Worm (Caenorhabditis elegans) whole organism, midembryonic: ENCODE results near the gene nas-8.

Experiments used
- T22C8.4 ChIP-seq: fragments of 200-800 bp; sonication (Bioruptor generic); IDR thresholded peaks from 2 replicates; pipeline ENCODE4 v1.3.6; 2022; ENCODE audit warnings: missing genetic modification characterization, missing compliant biosample characterization
- cog-1 ChIP-seq: sonication (generic microtip); optimal IDR thresholded peaks from 2 replicates; lab custom pipeline; 2016; ENCODE audit warnings: missing genetic modification characterization, missing compliant biosample characterization
- flt-1 ChIP-seq: fragments of 200-800 bp; sonication (Bioruptor generic); IDR thresholded peaks from 2 replicates; pipeline ENCODE4 v1.3.6; 2022; ENCODE audit warnings: missing genetic modification characterization, missing compliant biosample characterization
- klf-2 ChIP-seq: fragments of 200-800 bp; sonication (Bioruptor generic); conservative IDR thresholded peaks from 2 replicates; pipeline ENCODE4 v1.3.6; 2022; ENCODE audit warnings: missing genetic modification reagents, missing genetic modification characterization, missing compliant biosample characterization
- med-1 ChIP-seq: sonication (generic microtip); optimal IDR thresholded peaks from 2 replicates; lab custom pipeline; 2017; ENCODE audit warnings: missing genetic modification characterization, mild to moderate bottlenecking, missing compliant biosample characterization, antibody characterized with exemption, missing genetic modification reagents; ENCODE audit not compliant: insufficient read depth
- ref-1 ChIP-seq: fragments of 200-800 bp; sonication (Bioruptor generic); conservative IDR thresholded peaks from 2 replicates; pipeline ENCODE4 v1.3.6; 2022; ENCODE audit warnings: missing genetic modification reagents, missing genetic modification characterization, missing compliant biosample characterization
- tab-1 ChIP-seq: fragments of 200-800 bp; sonication (Bioruptor generic); IDR thresholded peaks from 2 replicates; pipeline ENCODE4 v1.3.6; 2022; ENCODE audit warnings: missing genetic modification characterization, missing compliant biosample characterization
- ztf-23 ChIP-seq: fragments of 200-800 bp; sonication (Bioruptor generic); IDR thresholded peaks from 2 replicates; pipeline ENCODE4 v1.3.6; 2022; ENCODE audit warnings: missing genetic modification reagents, missing genetic modification characterization, missing compliant biosample characterization
- ztf-29 ChIP-seq: fragments of 200-800 bp; sonication (Bioruptor generic); IDR thresholded peaks from 2 replicates; pipeline ENCODE4 v1.3.6; 2022; ENCODE audit warnings: missing genetic modification reagents, missing genetic modification characterization, missing compliant biosample characterization

nas-8 gene

ce11 chrIV:7114599-7114998 lies at the start of gene nas-8:
Gene nas-8 (plus strand): TSS chrIV:7114899.
- no peak for TF ChIP-seq ztf-23 (GFP tag; lab: Robert Waterston, UW)
- no peak for TF ChIP-seq med-1 (GFP tag; lab: Kevin White, UChicago)
- TF ChIP-seq cog-1 (tag; lab: Kevin White, UChicago), result no peak
- no peak for TF ChIP-seq T22C8.4 (GFP tag; lab: Robert Waterston, UW)

ce11 chrIV:7065022-7065421 lies 49.7 kb upstream of the nas-8 start, which contains the start of gene Y43B11AL.1:
Gene Y43B11AL.1 (plus strand): TSS chrIV:7065322.
- TF ChIP-seq cog-1 (tag; lab: Kevin White, UChicago) (no peak), tab-1 (GFP tag; lab: Robert Waterston, UW) (no peak), ztf-23 (GFP tag; lab: Robert Waterston, UW) (no peak), ref-1 (no peak)

DNA sequence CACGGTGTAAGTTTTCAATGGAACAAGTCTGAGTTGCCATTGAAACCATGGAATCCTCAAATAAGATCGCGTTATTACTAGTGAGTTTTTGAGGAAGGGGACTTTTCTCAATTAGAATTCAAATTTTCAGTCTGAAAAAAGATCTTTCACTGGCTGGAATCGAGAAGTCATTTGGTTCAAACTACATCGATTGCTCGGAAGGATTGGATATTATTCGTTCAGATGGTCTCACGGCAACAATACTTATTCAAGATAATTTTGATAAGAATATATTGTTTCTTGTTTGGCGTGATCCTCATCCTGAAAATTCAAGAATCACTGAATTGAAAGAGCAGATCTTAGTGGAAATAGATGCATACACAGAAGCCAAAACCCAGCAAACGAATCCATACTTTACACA lies 47.3 kb upstream of the nas-8 start:
- TF ChIP-seq ztf-29 (GFP tag; lab: Robert Waterston, UW) (no peak), ref-1 (no peak), flt-1 (no peak), med-1 (GFP tag; lab: Kevin White, UChicago) (no peak), T22C8.4 (GFP tag; lab: Robert Waterston, UW) (no peak), ztf-23 (GFP tag; lab: Robert Waterston, UW) (no peak), klf-2 (GFP tag; lab: Robert Waterston, UW) (no peak), cog-1 (tag; lab: Kevin White, UChicago) (no peak), tab-1 (GFP tag; lab: Robert Waterston, UW) (no peak)

- TF ChIP-seq tab-1 (GFP tag; lab: Robert Waterston, UW), result no peak
- no peak for TF ChIP-seq T22C8.4 (GFP tag; lab: Robert Waterston, UW)
- TF ChIP-seq ztf-23 (GFP tag; lab: Robert Waterston, UW), result no peak
- TF ChIP-seq cog-1 (tag; lab: Kevin White, UChicago), result no peak
- no peak for TF ChIP-seq klf-2 (GFP tag; lab: Robert Waterston, UW)
These were observed 42.6 kb upstream of the nas-8 start, which contains the start of gene srg-48 for ce11 chrIV:7072110-7072509. Gene srg-48 (plus strand): TSS chrIV:7072410.

- TF ChIP-seq tab-1 (GFP tag; lab: Robert Waterston, UW) (no peak), ztf-29 (GFP tag; lab: Robert Waterston, UW) (no peak), med-1 (GFP tag; lab: Kevin White, UChicago) (no peak), klf-2 (GFP tag; lab: Robert Waterston, UW) (no peak)
These were observed 39.6 kb upstream of the nas-8 start, which contains the start of gene srg-50 for ce11 chrIV:7075063-7075462. Gene srg-50 (minus strand): TSS chrIV:7075163.

- TF ChIP-seq ztf-23 (GFP tag; lab: Robert Waterston, UW) (no peak), med-1 (GFP tag; lab: Kevin White, UChicago) (no peak), T22C8.4 (GFP tag; lab: Robert Waterston, UW) (no peak), ref-1 (no peak), flt-1 (no peak), tab-1 (GFP tag; lab: Robert Waterston, UW) (no peak), cog-1 (tag; lab: Kevin White, UChicago) (no peak), ztf-29 (GFP tag; lab: Robert Waterston, UW) (no peak), klf-2 (GFP tag; lab: Robert Waterston, UW) (no peak)
These were observed 33.5 kb upstream of the nas-8 start, which contains the start of gene Y43B11AR.1 for ce11 chrIV:7081214-7081613. Gene Y43B11AR.1 (plus strand): TSS chrIV:7081514.

DNA sequence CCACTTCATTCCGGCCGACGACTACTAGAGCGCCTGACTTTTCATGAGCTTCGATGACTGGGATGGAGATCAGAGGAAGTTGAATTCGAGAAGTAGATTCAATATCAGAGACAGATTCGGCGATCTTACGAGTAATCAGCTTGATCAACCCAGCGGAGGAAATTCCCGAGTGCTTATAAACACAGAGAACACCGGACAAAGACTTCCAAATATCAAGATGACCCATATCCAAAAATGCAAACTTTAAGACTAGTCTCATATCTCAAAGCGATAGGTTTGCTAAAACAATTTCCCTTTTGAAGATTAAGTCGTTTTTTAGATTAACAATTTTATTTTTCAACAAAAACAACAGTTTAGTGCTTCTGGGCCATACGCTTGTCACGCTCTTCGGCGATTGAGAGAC lies 31.3 kb upstream of the nas-8 start, which contains the start of gene Y43B11AR.3:
Gene Y43B11AR.3 (minus strand): TSS at position 335 of the 403 bp plus-strand sequence.
- TF ChIP-seq cog-1 (tag; lab: Kevin White, UChicago) (no peak), flt-1 (peak; percentile 32; the same call in 1 of the 2 replicates), T22C8.4 (GFP tag; lab: Robert Waterston, UW) (no peak), ztf-29 (GFP tag; lab: Robert Waterston, UW) (no peak)

DNA sequence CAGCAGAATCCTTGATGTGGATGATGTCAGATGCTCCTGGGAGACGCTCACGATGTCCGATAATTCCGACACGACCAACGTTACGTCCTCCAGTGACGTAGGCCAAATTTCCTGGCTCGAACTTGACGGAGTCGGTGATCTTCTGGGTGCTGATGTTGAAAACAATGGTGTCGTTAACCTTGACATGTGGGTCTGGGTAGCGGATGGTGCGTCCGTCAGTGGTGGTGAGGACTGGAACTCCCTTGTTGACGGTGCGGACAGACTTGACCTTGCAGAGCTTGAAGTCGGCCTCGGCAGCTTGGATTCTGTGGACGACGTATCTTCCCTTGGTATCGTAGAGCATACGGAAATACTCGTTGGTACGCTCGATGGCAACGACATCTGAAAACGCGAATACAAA lies 30.7 kb upstream of the nas-8 start:
- no peak for TF ChIP-seq klf-2 (GFP tag; lab: Robert Waterston, UW)
- no peak for TF ChIP-seq ztf-23 (GFP tag; lab: Robert Waterston, UW)
- no peak for TF ChIP-seq med-1 (GFP tag; lab: Kevin White, UChicago)
- no peak for TF ChIP-seq cog-1 (tag; lab: Kevin White, UChicago)
- TF ChIP-seq ztf-29 (GFP tag; lab: Robert Waterston, UW), result no peak
- TF ChIP-seq ref-1, result no peak
- TF ChIP-seq T22C8.4 (GFP tag; lab: Robert Waterston, UW), result no peak
- TF ChIP-seq flt-1, result no peak

DNA sequence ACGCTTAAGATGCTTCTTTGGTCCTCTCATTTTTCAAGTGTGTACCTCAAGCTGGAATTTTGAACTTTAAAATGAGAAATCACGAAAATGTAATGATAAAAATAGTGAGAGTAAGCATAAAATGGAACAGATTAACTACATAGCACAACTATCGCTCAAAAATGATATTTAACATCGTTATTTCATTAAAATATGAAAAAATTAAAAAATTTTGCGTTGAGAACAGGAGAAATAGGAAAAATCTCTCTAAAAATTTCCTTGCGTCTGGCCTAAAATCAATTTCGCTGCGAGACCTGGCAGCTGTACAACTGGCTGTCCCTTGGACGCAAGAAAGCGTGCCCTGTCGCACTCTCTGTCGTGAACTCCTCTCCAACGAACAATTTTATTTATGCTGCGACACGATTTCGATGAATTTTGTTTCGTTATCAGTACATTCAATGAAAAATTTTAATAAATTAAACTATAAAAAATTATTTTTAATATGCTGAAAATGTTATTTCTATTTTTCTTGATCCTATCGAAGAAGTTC lies 30.0 kb upstream of the nas-8 start, which contains the start of gene rps-4:
Gene rps-4 (minus strand): TSS at position 51 of the 529 bp plus-strand sequence.
- TF ChIP-seq ztf-23 (GFP tag; lab: Robert Waterston, UW) (no peak), tab-1 (GFP tag; lab: Robert Waterston, UW) (no peak), flt-1 (peak; percentile 83), med-1 (GFP tag; lab: Kevin White, UChicago) (no peak), ref-1 (no peak), T22C8.4 (GFP tag; lab: Robert Waterston, UW) (no peak), klf-2 (GFP tag; lab: Robert Waterston, UW) (no peak), ztf-29 (GFP tag; lab: Robert Waterston, UW) (no peak), cog-1 (tag; lab: Kevin White, UChicago) (peak; percentile 61)

DNA sequence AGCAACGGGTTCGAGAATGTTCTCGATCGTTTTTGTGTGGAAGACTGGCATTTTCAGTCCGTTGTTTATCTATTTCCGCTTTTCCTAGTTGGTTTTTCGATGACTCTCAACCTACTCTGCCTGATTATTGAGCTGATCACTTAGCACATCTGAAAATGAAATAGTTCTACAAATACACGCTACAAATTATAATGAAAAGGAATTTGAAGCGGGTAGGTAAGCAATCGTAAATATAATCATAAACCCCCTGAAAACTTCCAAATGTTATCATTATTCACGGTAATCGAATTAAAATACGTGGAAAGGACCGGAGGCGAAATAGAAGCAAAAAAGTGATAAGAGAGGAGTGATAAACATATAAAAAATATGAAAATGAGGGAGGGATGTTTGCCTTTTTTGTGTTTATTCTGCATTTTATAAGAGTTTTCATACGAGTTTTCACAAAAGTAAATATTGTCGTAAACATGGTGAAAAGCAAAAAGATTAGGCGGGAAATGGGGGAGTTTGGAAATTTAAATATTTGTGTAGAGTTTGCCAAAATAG lies 20.4 kb upstream of the nas-8 start, which contains the start of gene deb-1:
Gene deb-1 (minus strand): TSS at position 51 of the 543 bp plus-strand sequence.
- TF ChIP-seq med-1 (GFP tag; lab: Kevin White, UChicago) (no peak), ztf-29 (GFP tag; lab: Robert Waterston, UW) (no peak), T22C8.4 (GFP tag; lab: Robert Waterston, UW) (no peak), ztf-23 (GFP tag; lab: Robert Waterston, UW) (no peak), ref-1 (no peak), cog-1 (tag; lab: Kevin White, UChicago) (no peak), klf-2 (GFP tag; lab: Robert Waterston, UW) (no peak), tab-1 (GFP tag; lab: Robert Waterston, UW) (no peak), flt-1 (no peak)
